ENCODE assay signal across 2 worm cellular contexts in genomic region chrIII:1243199-1243598, ce11.
TF ChIP-seq lines count a peak whose summit lies in the region.

Gene fbxa-63, plus strand, starts transcription at chrIII:1243508.

TF ChIP-seq in whole organism, L1 larva, 84 proteins besides CTCF, POLR2A, EP300 and RAD21 (continued from another document and continues in another):
- peak; percentile 30 to 64 for TF ChIP-seq lsy-2 (tag; optimal IDR thresholded peaks at IDR 0.05; lab: Kevin White, UChicago)
- TF ChIP-seq nhr-71 (tag; optimal IDR thresholded peaks at IDR 0.05; lab: Kevin White, UChicago): peak; percentile 42
- peak; percentile 49 to 64 for TF ChIP-seq efl-1 (optimal IDR thresholded peaks at IDR 0.05; lab: Kevin White, UChicago)
- TF ChIP-seq efl-1 (GFP tag; optimal IDR thresholded peaks at IDR 0.05 in 1 of 2; lab: Kevin White, UChicago): peak; percentile 26 to 92
- no peak for TF ChIP-seq isw-1 (GFP tag; IDR thresholded peaks at IDR 0.05; lab: Robert Waterston, UW)
- no peak for TF ChIP-seq nhr-20 (tag; optimal IDR thresholded peaks at IDR 0.05; lab: Kevin White, UChicago)
- TF ChIP-seq ztf-4 (tag; optimal IDR thresholded peaks at IDR 0.05; lab: Kevin White, UChicago): no peak
- TF ChIP-seq xbp-1 (tag; optimal IDR thresholded peaks at IDR 0.05; lab: Kevin White, UChicago): no peak
- no peak for TF ChIP-seq Y116A8C.19 (tag; optimal IDR thresholded peaks at IDR 0.05; lab: Kevin White, UChicago; ENCODE audit: borderline replicate concordance)
- no peak for TF ChIP-seq aha-1 (tag; optimal IDR thresholded peaks at IDR 0.05; lab: Kevin White, UChicago)
- TF ChIP-seq unc-30 (tag; optimal IDR thresholded peaks at IDR 0.05; lab: Kevin White, UChicago): no peak
- TF ChIP-seq unc-98 (GFP tag; IDR thresholded peaks at IDR 0.05; lab: Robert Waterston, UW): no peak
- TF ChIP-seq F16B12.6 (tag; optimal IDR thresholded peaks at IDR 0.05; lab: Kevin White, UChicago): no peak
- no peak for TF ChIP-seq fkh-8 (tag; optimal IDR thresholded peaks at IDR 0.05; lab: Kevin White, UChicago)
- no peak for TF ChIP-seq blmp-1 (tag; optimal IDR thresholded peaks at IDR 0.05; lab: Kevin White, UChicago)
- TF ChIP-seq swsn-7 (tag; optimal IDR thresholded peaks at IDR 0.05; lab: Kevin White, UChicago): peak; percentile 10
- TF ChIP-seq snpc-4 (tag; optimal IDR thresholded peaks at IDR 0.05; lab: Kevin White, UChicago): no peak
- no peak for TF ChIP-seq nhr-84 (tag; optimal IDR thresholded peaks at IDR 0.05; lab: Kevin White, UChicago)
- peak in 1 of 6 experiments; percentile 19 for TF ChIP-seq elt-3 (tag; optimal IDR thresholded peaks at IDR 0.05; lab: Kevin White, UChicago)
- no peak for TF ChIP-seq ceh-90 (tag; optimal IDR thresholded peaks at IDR 0.05; lab: Kevin White, UChicago)
- no peak for TF ChIP-seq aly-2 (tag; optimal IDR thresholded peaks at IDR 0.05; lab: Kevin White, UChicago)
- no peak for TF ChIP-seq C16A3.4 (tag; optimal IDR thresholded peaks at IDR 0.05; lab: Kevin White, UChicago)
- TF ChIP-seq ces-1 (GFP tag; optimal IDR thresholded peaks at IDR 0.05; lab: Kevin White, UChicago): no peak
- TF ChIP-seq mdl-1 (tag; optimal IDR thresholded peaks at IDR 0.05; lab: Kevin White, UChicago): peak in 1 of 2 experiments; percentile 26
- TF ChIP-seq unc-62 (GFP tag; optimal IDR thresholded peaks at IDR 0.05; lab: Kevin White, UChicago): no peak
- TF ChIP-seq irx-1 (tag; optimal IDR thresholded peaks at IDR 0.05; lab: Kevin White, UChicago): no peak
- no peak for TF ChIP-seq ceh-88 (GFP tag; IDR thresholded peaks at IDR 0.05; lab: Robert Waterston, UW)
- no peak for TF ChIP-seq fkh-4 (tag; optimal IDR thresholded peaks at IDR 0.05; lab: Kevin White, UChicago; ENCODE audit: borderline replicate concordance)
- TF ChIP-seq fkh-10 (GFP tag; optimal IDR thresholded peaks at IDR 0.05; lab: Kevin White, UChicago): no peak
- TF ChIP-seq zip-4 (GFP tag; optimal IDR thresholded peaks at IDR 0.05; lab: Kevin White, UChicago): peak; percentile 2
- no peak for TF ChIP-seq ceh-8 (GFP tag; optimal IDR thresholded peaks at IDR 0.05; lab: Kevin White, UChicago)
- peak; percentile 15 for TF ChIP-seq nhr-11 (tag; optimal IDR thresholded peaks at IDR 0.05; lab: Kevin White, UChicago)
- no peak for TF ChIP-seq sox-4 (tag; optimal IDR thresholded peaks at IDR 0.05; lab: Kevin White, UChicago)
- no peak for TF ChIP-seq vab-15 (tag; optimal IDR thresholded peaks at IDR 0.05; lab: Kevin White, UChicago)
- no peak for TF ChIP-seq elt-2 (tag; optimal IDR thresholded peaks at IDR 0.05; lab: Kevin White, UChicago)
- no peak for TF ChIP-seq egl-13 (tag; optimal IDR thresholded peaks at IDR 0.05; lab: Kevin White, UChicago)
- no peak for TF ChIP-seq nhr-76 (tag; optimal IDR thresholded peaks at IDR 0.05; lab: Kevin White, UChicago)
- no peak for TF ChIP-seq pqm-1 (tag; optimal IDR thresholded peaks at IDR 0.05; lab: Kevin White, UChicago)
- TF ChIP-seq sptf-1 (tag; optimal IDR thresholded peaks at IDR 0.05; lab: Kevin White, UChicago): no peak
- no peak for TF ChIP-seq unc-130 (tag; optimal IDR thresholded peaks at IDR 0.05; lab: Kevin White, UChicago)
- TF ChIP-seq lin-14 (GFP tag; optimal IDR thresholded peaks at IDR 0.05; lab: Kevin White, UChicago): peak; percentile 61
- TF ChIP-seq skn-1 (tag; optimal IDR thresholded peaks at IDR 0.05; lab: Kevin White, UChicago): peak; percentile 81
- TF ChIP-seq C34B4.2 (tag; optimal IDR thresholded peaks at IDR 0.05; lab: Kevin White, UChicago): no peak
- TF ChIP-seq ets-5 (GFP tag; IDR thresholded peaks at IDR 0.05; lab: Robert Waterston, UW): no peak
- TF ChIP-seq hlh-4 (tag; optimal IDR thresholded peaks at IDR 0.05; lab: Kevin White, UChicago): no peak
- TF ChIP-seq sup-37 (GFP tag; optimal IDR thresholded peaks at IDR 0.05; lab: Kevin White, UChicago): no peak
- no peak for TF ChIP-seq mep-1 (tag; optimal IDR thresholded peaks at IDR 0.05; lab: Kevin White, UChicago)
- TF ChIP-seq jun-1 (tag; optimal IDR thresholded peaks at IDR 0.05; lab: Kevin White, UChicago): peak; percentile 28
- peak; percentile 20 for TF ChIP-seq lin-13 (GFP tag; optimal IDR thresholded peaks at IDR 0.05; lab: Kevin White, UChicago)
- no peak for TF ChIP-seq fos-1 (tag; optimal IDR thresholded peaks at IDR 0.05; lab: Kevin White, UChicago)
- TF ChIP-seq pag-3 (tag; optimal IDR thresholded peaks at IDR 0.05; lab: Kevin White, UChicago; ENCODE audit: borderline replicate concordance, insufficient read depth): no peak
- no peak for TF ChIP-seq grh-1 (GFP tag; IDR thresholded peaks at IDR 0.05; lab: Robert Waterston, UW)
- TF ChIP-seq lin-15B (tag; optimal IDR thresholded peaks at IDR 0.05; lab: Kevin White, UChicago): no peak
- TF ChIP-seq nhr-237 (tag; optimal IDR thresholded peaks at IDR 0.05; lab: Kevin White, UChicago): no peak
- TF ChIP-seq ceh-63 (GFP tag; optimal IDR thresholded peaks at IDR 0.05; lab: Kevin White, UChicago): no peak
- TF ChIP-seq dpl-1 (GFP tag; optimal IDR thresholded peaks at IDR 0.05; lab: Kevin White, UChicago): peak in 2 of 3 experiments; percentile 7 to 21
- TF ChIP-seq C04F5.9 (tag; optimal IDR thresholded peaks at IDR 0.05; lab: Kevin White, UChicago): no peak
- no peak for TF ChIP-seq hpl-2 (GFP tag; optimal IDR thresholded peaks at IDR 0.05; lab: Kevin White, UChicago)
- TF ChIP-seq nhr-28 (tag; optimal IDR thresholded peaks at IDR 0.05; lab: Kevin White, UChicago): no peak
- no peak for TF ChIP-seq alr-1 (tag; optimal IDR thresholded peaks at IDR 0.05; lab: Kevin White, UChicago; ENCODE audit: borderline replicate concordance)
- no peak for TF ChIP-seq dsc-1 (tag; optimal IDR thresholded peaks at IDR 0.05; lab: Kevin White, UChicago)
- TF ChIP-seq nhr-12 (tag; optimal IDR thresholded peaks at IDR 0.05; lab: Kevin White, UChicago): no peak
- no peak for TF ChIP-seq lin-39 (tag; optimal IDR thresholded peaks at IDR 0.05; lab: Kevin White, UChicago)
- TF ChIP-seq lir-3 (tag; optimal IDR thresholded peaks at IDR 0.05; lab: Kevin White, UChicago; ENCODE audit: poor library complexity): no peak
- TF ChIP-seq egl-27 (tag; optimal IDR thresholded peaks at IDR 0.05; lab: Kevin White, UChicago): no peak
- TF ChIP-seq unc-86 (tag; optimal IDR thresholded peaks at IDR 0.05; lab: Kevin White, UChicago): no peak
- no peak for TF ChIP-seq nhr-77 (tag; optimal IDR thresholded peaks at IDR 0.05; lab: Kevin White, UChicago)
- TF ChIP-seq mab-9 (GFP tag; IDR thresholded peaks at IDR 0.05; lab: Robert Waterston, UW): no peak
- TF ChIP-seq nhr-90 (tag; optimal IDR thresholded peaks at IDR 0.05; lab: Kevin White, UChicago; ENCODE audit: poor library complexity): no peak

TF ChIP-seq in whole organism, L4 larva, 104 proteins besides CTCF, POLR2A, EP300 and RAD21 (continued from another document):
- no peak for TF ChIP-seq hif-1 (tag; optimal IDR thresholded peaks at IDR 0.05; lab: Kevin White, UChicago)
- no peak for TF ChIP-seq sdz-12 (GFP tag; optimal IDR thresholded peaks at IDR 0.05; lab: Kevin White, UChicago)
- TF ChIP-seq dve-1 (tag; optimal IDR thresholded peaks at IDR 0.05; lab: Kevin White, UChicago; ENCODE audit: insufficient read depth): peak; percentile 14
- TF ChIP-seq nhr-48 (tag; optimal IDR thresholded peaks at IDR 0.05; lab: Kevin White, UChicago): no peak
- no peak for TF ChIP-seq ces-1 (GFP tag; optimal IDR thresholded peaks at IDR 0.05; lab: Kevin White, UChicago)
- peak; percentile 43 for TF ChIP-seq nhr-28 (tag; optimal IDR thresholded peaks at IDR 0.05; lab: Kevin White, UChicago)
- TF ChIP-seq ceh-32 (tag; optimal IDR thresholded peaks at IDR 0.05; lab: Kevin White, UChicago; ENCODE audit: poor library complexity): no peak
- peak; percentile 43 for TF ChIP-seq aha-1 (tag; lab: Kevin White, UChicago)
- TF ChIP-seq egl-27 (tag; optimal IDR thresholded peaks at IDR 0.05; lab: Kevin White, UChicago): no peak
- no peak for TF ChIP-seq daf-12 (tag; optimal IDR thresholded peaks at IDR 0.05; lab: Kevin White, UChicago)
- TF ChIP-seq lin-29 (GFP tag; IDR thresholded peaks at IDR 0.05; lab: Robert Waterston, UW): no peak
- no peak for TF ChIP-seq zip-11 (GFP tag; IDR thresholded peaks at IDR 0.05; lab: Robert Waterston, UW)
- no peak for TF ChIP-seq fos-1 (tag; optimal IDR thresholded peaks at IDR 0.05; lab: Kevin White, UChicago)
- TF ChIP-seq attf-4 (tag; optimal IDR thresholded peaks at IDR 0.05; lab: Kevin White, UChicago): no peak
- no peak for TF ChIP-seq mxl-2 (GFP tag; conservative IDR thresholded peaks at IDR 0.05; lab: Robert Waterston, UW)
- TF ChIP-seq nhr-237 (tag; optimal IDR thresholded peaks at IDR 0.05; lab: Kevin White, UChicago): no peak
- TF ChIP-seq F44E2.7 (GFP tag; IDR thresholded peaks at IDR 0.05; lab: Robert Waterston, UW): no peak
- TF ChIP-seq daf-16 (GFP tag; optimal IDR thresholded peaks at IDR 0.05; lab: Kevin White, UChicago): no peak
- TF ChIP-seq daf-16 (tag; optimal IDR thresholded peaks at IDR 0.05; lab: Kevin White, UChicago): peak; percentile 39
- TF ChIP-seq egl-43 (GFP tag; IDR thresholded peaks at IDR 0.05; lab: Robert Waterston, UW): no peak
- TF ChIP-seq F49E8.2 (tag; optimal IDR thresholded peaks at IDR 0.05; lab: Kevin White, UChicago; ENCODE audit: borderline replicate concordance): no peak
- TF ChIP-seq zip-2 (tag; optimal IDR thresholded peaks at IDR 0.05; lab: Kevin White, UChicago): peak; percentile 94
- peak in 1 of 2 experiments; percentile 18 for TF ChIP-seq unc-62 (GFP tag; optimal IDR thresholded peaks at IDR 0.05 in 1 of 2; lab: Kevin White, UChicago)
- TF ChIP-seq unc-62 (tag; optimal IDR thresholded peaks at IDR 0.05; lab: Kevin White, UChicago): no peak
